Worm (Caenorhabditis elegans): ENCODE results near the gene C05E11.3.

Gene C05E11.3

DNA sequence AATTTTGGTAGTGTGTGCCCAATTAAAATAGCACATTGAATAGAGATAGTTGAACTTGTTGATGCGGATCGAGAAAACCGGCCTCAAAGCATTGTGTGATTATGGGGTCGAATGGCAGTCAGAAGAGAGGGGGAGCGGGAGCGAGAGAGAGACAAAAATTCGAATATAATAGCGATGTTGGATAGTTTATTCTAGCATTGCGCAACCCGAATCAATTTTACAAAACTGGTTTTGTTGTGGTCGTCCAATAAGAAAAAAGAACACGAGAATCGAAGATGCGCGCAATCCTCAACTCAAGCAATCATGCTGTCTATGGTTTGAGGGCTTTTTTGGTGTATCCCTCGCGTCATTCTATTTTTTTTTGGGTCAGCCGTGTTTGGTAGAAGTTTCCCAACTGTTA lies 24.6 kb upstream of the C05E11.3 start (continued):
- peak; percentile 17 for TF ChIP-seq snu-23 (GFP tag; optimal IDR thresholded peaks at IDR 0.05)
- no peak for TF ChIP-seq mep-1 (tag; optimal IDR thresholded peaks at IDR 0.05)
- no peak for TF ChIP-seq unc-62 (GFP tag; optimal IDR thresholded peaks at IDR 0.05)
- no peak for TF ChIP-seq nhr-77 (tag; optimal IDR thresholded peaks at IDR 0.05)
- TF ChIP-seq efl-3 (GFP tag; optimal IDR thresholded peaks at IDR 0.05) = no peak
- no peak for TF ChIP-seq aha-1 (tag; optimal IDR thresholded peaks at IDR 0.05)
- TF ChIP-seq egl-27 (tag; optimal IDR thresholded peaks at IDR 0.05) = no peak
- TF ChIP-seq snpc-4 (tag; optimal IDR thresholded peaks at IDR 0.05) = no peak
- no peak for TF ChIP-seq nhr-90 (tag; optimal IDR thresholded peaks at IDR 0.05; ENCODE audit: poor library complexity)
- no peak for TF ChIP-seq nhr-47 (tag; optimal IDR thresholded peaks at IDR 0.05)
- no peak for TF ChIP-seq fos-1 (tag; optimal IDR thresholded peaks at IDR 0.05)
- no peak for TF ChIP-seq lin-39 (tag; optimal IDR thresholded peaks at IDR 0.05)
- no peak for TF ChIP-seq unc-98 (GFP tag; IDR thresholded peaks at IDR 0.05)
- TF ChIP-seq ama-1 (optimal IDR thresholded peaks at IDR 0.05) = no peak
- TF ChIP-seq nhr-11 (tag; optimal IDR thresholded peaks at IDR 0.05) = no peak
- TF ChIP-seq fkh-10 (GFP tag; optimal IDR thresholded peaks at IDR 0.05) = no peak
- no peak for TF ChIP-seq mef-2 (tag; optimal IDR thresholded peaks at IDR 0.05)
- no peak for TF ChIP-seq xbp-1 (tag; optimal IDR thresholded peaks at IDR 0.05)
- no peak for TF ChIP-seq ceh-82 (tag; optimal IDR thresholded peaks at IDR 0.05)
- TF ChIP-seq ceh-88 (GFP tag; IDR thresholded peaks at IDR 0.05) = no peak
- TF ChIP-seq C34B4.2 (tag; optimal IDR thresholded peaks at IDR 0.05) = no peak
- no peak for TF ChIP-seq isw-1 (GFP tag; IDR thresholded peaks at IDR 0.05)
- TF ChIP-seq lir-3 (tag; optimal IDR thresholded peaks at IDR 0.05; ENCODE audit: poor library complexity) = no peak
- TF ChIP-seq vab-15 (tag; optimal IDR thresholded peaks at IDR 0.05) = no peak
- no peak for TF ChIP-seq ceh-90 (tag; optimal IDR thresholded peaks at IDR 0.05)
- peak; percentile 72 for TF ChIP-seq lin-14 (GFP tag; optimal IDR thresholded peaks at IDR 0.05)
- no peak for TF ChIP-seq hpl-2 (GFP tag; optimal IDR thresholded peaks at IDR 0.05)
- TF ChIP-seq skn-1 (tag; optimal IDR thresholded peaks at IDR 0.05) = no peak
- TF ChIP-seq C04F5.9 (tag; optimal IDR thresholded peaks at IDR 0.05) = no peak
- TF ChIP-seq mab-9 (GFP tag; IDR thresholded peaks at IDR 0.05) = no peak
- no peak for TF ChIP-seq nhr-12 (tag; optimal IDR thresholded peaks at IDR 0.05)
- TF ChIP-seq lin-35 (GFP tag; optimal IDR thresholded peaks at IDR 0.05) = peak in 1 of 2 experiments; percentile 40
- peak; percentile 27 for TF ChIP-seq nhr-71 (tag; optimal IDR thresholded peaks at IDR 0.05)
- no peak for TF ChIP-seq tbx-2 (tag; optimal IDR thresholded peaks at IDR 0.05)
- TF ChIP-seq hlh-17 (GFP tag; optimal IDR thresholded peaks at IDR 0.05; ENCODE audit: borderline replicate concordance) = no peak
- TF ChIP-seq pag-3 (tag; optimal IDR thresholded peaks at IDR 0.05; ENCODE audit: borderline replicate concordance, insufficient read depth) = no peak
- no peak for TF ChIP-seq zag-1 (tag; optimal IDR thresholded peaks at IDR 0.05)
- no peak for TF ChIP-seq nhr-20 (tag; optimal IDR thresholded peaks at IDR 0.05)
- no peak for TF ChIP-seq alr-1 (tag; optimal IDR thresholded peaks at IDR 0.05; ENCODE audit: borderline replicate concordance)
- TF ChIP-seq jun-1 (tag; optimal IDR thresholded peaks at IDR 0.05) = no peak
- TF ChIP-seq sox-4 (tag; optimal IDR thresholded peaks at IDR 0.05) = no peak
- no peak for TF ChIP-seq dsc-1 (tag; optimal IDR thresholded peaks at IDR 0.05)
- peak; percentile 88 for TF ChIP-seq nhr-85 (tag)
- no peak for TF ChIP-seq nhr-237 (tag; optimal IDR thresholded peaks at IDR 0.05)
- no peak for TF ChIP-seq nhr-84 (tag; optimal IDR thresholded peaks at IDR 0.05)
- TF ChIP-seq rnt-1 (tag; optimal IDR thresholded peaks at IDR 0.05) = no peak
- TF ChIP-seq fkh-8 (tag; optimal IDR thresholded peaks at IDR 0.05) = no peak
- no peak for TF ChIP-seq elt-2 (tag; optimal IDR thresholded peaks at IDR 0.05)
- TF ChIP-seq sup-37 (GFP tag; optimal IDR thresholded peaks at IDR 0.05) = no peak
- TF ChIP-seq Y116A8C.19 (tag; optimal IDR thresholded peaks at IDR 0.05; ENCODE audit: borderline replicate concordance) = no peak
- no peak for TF ChIP-seq lin-15B (tag; optimal IDR thresholded peaks at IDR 0.05)
- TF ChIP-seq unc-130 (tag; optimal IDR thresholded peaks at IDR 0.05) = no peak

Data from whole organism, L1 larva.